Fruit fly (Drosophila melanogaster): ENCODE data around the gene Tdrd3.

Gene Tdrd3

dm6 chr3L:14781082-14781862 lies 5.3 kb upstream of the Tdrd3 start (continued):
- TF ChIP-seq Meics (GFP tag; optimal IDR thresholded peaks at IDR 0.05): peak; percentile 74
- TF ChIP-seq CG4730 (GFP tag; IDR thresholded peaks at IDR 0.05): no peak
- peak; percentile 92 for TF ChIP-seq CG17829 (tag; optimal IDR thresholded peaks at IDR 0.05)
- TF ChIP-seq pho (GFP tag; optimal IDR thresholded peaks at IDR 0.05): peak; percentile 73
- TF ChIP-seq Rfx (GFP tag; IDR thresholded peaks at IDR 0.05): 0 out of 2 replicates have a peak, but pooled peaks have one; percentile 49
- no peak for TF ChIP-seq CG5953 (GFP tag; IDR thresholded peaks at IDR 0.05)
- peak; percentile 96 for TF ChIP-seq chinmo (GFP tag; IDR thresholded peaks at IDR 0.05; ENCODE audit: partially characterized antibody)
- TF ChIP-seq CG14050 (GFP tag; IDR thresholded peaks at IDR 0.05): 0 out of 3 replicates have a peak, but pooled peaks have one; percentile 35
- peak; percentile 100 for TF ChIP-seq kni (GFP tag; optimal IDR thresholded peaks at IDR 0.05)
- TF ChIP-seq CG8388 (GFP tag; optimal IDR thresholded peaks at IDR 0.05): peak; percentile 100
- TF ChIP-seq CG11504 (tag; optimal IDR thresholded peaks at IDR 0.05): peak; percentile 85
- no peak for TF ChIP-seq CG8765 (GFP tag; IDR thresholded peaks at IDR 0.05)
- no peak for TF ChIP-seq CG18476 (GFP tag; optimal IDR thresholded peaks at IDR 0.05)
- TF ChIP-seq fu2 (GFP tag; optimal IDR thresholded peaks at IDR 0.05): peak; percentile 7
- no peak for TF ChIP-seq CG13123 (GFP tag; optimal IDR thresholded peaks at IDR 0.05)
- TF ChIP-seq CG11560 (tag; IDR thresholded peaks at IDR 0.05): no peak
- peak; percentile 80 for TF ChIP-seq gem (tag; optimal IDR thresholded peaks at IDR 0.05)
- TF ChIP-seq CG8478 (optimal IDR thresholded peaks at IDR 0.05): no peak
- TF ChIP-seq CG7745 (tag; optimal IDR thresholded peaks at IDR 0.05): no peak
- TF ChIP-seq CG14014 (GFP tag; IDR thresholded peaks at IDR 0.05): peak; percentile 52; the same call in 1 of the 2 replicates
- peak; percentile 24 for TF ChIP-seq shn (GFP tag; optimal IDR thresholded peaks at IDR 0.05)
- no peak; the same call in 1 of the 2 replicates for TF ChIP-seq Adf1 (GFP tag; IDR thresholded peaks at IDR 0.05)
- TF ChIP-seq hkb (optimal IDR thresholded peaks at IDR 0.05): no peak
- peak; percentile 51; the same call in 1 of the 2 replicates for TF ChIP-seq hkb (GFP tag; IDR thresholded peaks at IDR 0.05)
- TF ChIP-seq D19A (tag; optimal IDR thresholded peaks at IDR 0.05): peak; percentile 60
- no peak for TF ChIP-seq CG42726 (GFP tag; IDR thresholded peaks at IDR 0.05; ENCODE audit: partially characterized antibody)
- TF ChIP-seq Lim3 (GFP tag; IDR thresholded peaks at IDR 0.05): no peak
- TF ChIP-seq ap (GFP tag; IDR thresholded peaks at IDR 0.05): no peak
- no peak for TF ChIP-seq CG43689 (GFP tag; IDR thresholded peaks at IDR 0.05)
- TF ChIP-seq CG18764 (GFP tag; optimal IDR thresholded peaks at IDR 0.05): peak; percentile 38
- peak; percentile 12 for TF ChIP-seq CG2116 (GFP tag; optimal IDR thresholded peaks at IDR 0.05)
- peak; percentile 61 for TF ChIP-seq CG4707 (GFP tag; optimal IDR thresholded peaks at IDR 0.05)
- TF ChIP-seq CG17328 (GFP tag; IDR thresholded peaks at IDR 0.05): peak; percentile 35
- TF ChIP-seq amos (GFP tag; IDR thresholded peaks at IDR 0.05; ENCODE audit: partially characterized antibody): peak; percentile 9; the same call in 1 of the 2 replicates
- TF ChIP-seq CG31365 (tag; optimal IDR thresholded peaks at IDR 0.05): peak; percentile 61
- TF ChIP-seq stc (GFP tag; IDR thresholded peaks at IDR 0.05): peak; percentile 57; the same call in 1 of the 2 replicates
- TF ChIP-seq CG2875 (GFP tag; optimal IDR thresholded peaks at IDR 0.05): peak; percentile 49
- TF ChIP-seq CG14965 (GFP tag; optimal IDR thresholded peaks at IDR 0.05; ENCODE audit: borderline replicate concordance): no peak
- TF ChIP-seq fru (optimal IDR thresholded peaks at IDR 0.05): no peak
- 0 out of 3 replicates have a peak, but pooled peaks have one; percentile 20 for TF ChIP-seq CG11456 (GFP tag; IDR thresholded peaks at IDR 0.05)
- no peak for TF ChIP-seq yki (optimal IDR thresholded peaks at IDR 0.05)
- TF ChIP-seq CG10267 (tag; optimal IDR thresholded peaks at IDR 0.05): peak; percentile 54
- no peak for TF ChIP-seq CG1832 (GFP tag; optimal IDR thresholded peaks at IDR 0.05)
- TF ChIP-seq crp (GFP tag; optimal IDR thresholded peaks at IDR 0.05): peak in 1 of 2 experiments; percentile 67
- TF ChIP-seq ase (GFP tag; IDR thresholded peaks at IDR 0.05): peak; percentile 51; the same call in 1 of the 3 replicates
- peak; percentile 38; the same call in 1 of the 2 replicates for TF ChIP-seq sob (GFP tag; IDR thresholded peaks at IDR 0.05)
- no peak for TF ChIP-seq Poxn (GFP tag; IDR thresholded peaks at IDR 0.05)
- TF ChIP-seq Awh (GFP tag; IDR thresholded peaks at IDR 0.05): peak; percentile 13; the same call in 1 of the 2 replicates
- TF ChIP-seq NC2β (GFP tag; optimal IDR thresholded peaks at IDR 0.05): peak; percentile 9
- TF ChIP-seq slp2 (GFP tag; optimal IDR thresholded peaks at IDR 0.05): no peak
